Fruit fly (Drosophila melanogaster) whole organism, embryonic: ENCODE measurements around the gene PIG-S.

Source experiments
- Awh ChIP-seq: fragments of 200-800 bp; sonication (Bioruptor generic); IDR thresholded peaks from 2 replicates; pipeline ENCODE4, ENCODE4 v1.3.6; 2022; ENCODE audit warnings: missing biosample characterization, missing genetic modification characterization
- Bgb ChIP-seq: fragments of 200-800 bp; sonication (Bioruptor generic); IDR thresholded peaks from 2 replicates; pipeline ENCODE4 v1.3.6; 2022; ENCODE audit warnings: missing biosample characterization, missing genetic modification characterization; ENCODE audit not compliant: partially characterized antibody
- CG10979 ChIP-seq: fragments of 200-800 bp; sonication (Bioruptor generic); optimal IDR thresholded peaks from 2 replicates; lab custom pipeline; 2018; ENCODE audit warnings: missing biosample characterization, mild to moderate bottlenecking, missing genetic modification characterization, moderate library complexity
- CG13894 ChIP-seq: fragments of 200-800 bp; sonication (Bioruptor generic); optimal IDR thresholded peaks from 3 replicates; lab custom pipeline; 2018; ENCODE audit warnings: missing biosample characterization, mild to moderate bottlenecking, missing genetic modification characterization, moderate library complexity
- CG14710 ChIP-seq: fragments of 200-800 bp; sonication (Bioruptor generic); optimal IDR thresholded peaks from 3 replicates; lab custom pipeline; 2019; ENCODE audit warnings: missing biosample characterization, mild to moderate bottlenecking, missing genetic modification characterization, moderate library complexity
- CG15514 ChIP-seq: fragments of 200-800 bp; sonication (Bioruptor generic); optimal IDR thresholded peaks from 3 replicates; lab custom pipeline; 2017; ENCODE audit warnings: missing biosample characterization, missing genetic modification characterization, mild to moderate bottlenecking, moderate library complexity, missing genetic modification reagents
- CG1602 ChIP-seq: fragments of 200-800 bp; sonication (Bioruptor generic); optimal IDR thresholded peaks from 3 replicates; lab custom pipeline; 2016; ENCODE audit warnings: missing biosample characterization, missing genetic modification characterization
- CG1647 ChIP-seq: fragments of 200-800 bp; sonication (Bioruptor generic); optimal IDR thresholded peaks from 3 replicates; lab custom pipeline; 2016; ENCODE audit warnings: missing biosample characterization, missing genetic modification characterization
- CG2116 ChIP-seq: fragments of 200-800 bp; sonication (Bioruptor generic); optimal IDR thresholded peaks from 3 replicates; lab custom pipeline; 2018; ENCODE audit warnings: missing biosample characterization, mild to moderate bottlenecking, missing genetic modification characterization
- CG3065 ChIP-seq: fragments of 200-800 bp; sonication (Bioruptor generic); optimal IDR thresholded peaks from 2 replicates; lab custom pipeline; 2016; ENCODE audit warnings: missing biosample characterization, missing genetic modification characterization
- CG32532 ChIP-seq: fragments of 200-800 bp; sonication (Bioruptor generic); IDR thresholded peaks from 2 replicates; pipeline ENCODE4 v1.3.6; 2022; ENCODE audit warnings: missing biosample characterization, missing genetic modification characterization
- CG3407 ChIP-seq: fragments of 200-800 bp; sonication (Bioruptor generic); optimal IDR thresholded peaks from 2 replicates; lab custom pipeline; 2018; ENCODE audit warnings: missing biosample characterization, mild to moderate bottlenecking, missing genetic modification characterization
- CG34376 ChIP-seq: fragments of 200-800 bp; sonication (Bioruptor generic); optimal IDR thresholded peaks from 2 replicates; lab custom pipeline; 2018; ENCODE audit warnings: missing biosample characterization, mild to moderate bottlenecking, missing genetic modification characterization
- CG43689 ChIP-seq: fragments of 200-800 bp; sonication (Bioruptor generic); IDR thresholded peaks from 2 replicates; pipeline ENCODE4 v1.3.6; 2022; ENCODE audit warnings: missing biosample characterization, missing genetic modification characterization
- CG5180 ChIP-seq: fragments of 200-800 bp; sonication (Bioruptor generic); optimal IDR thresholded peaks from 3 replicates; lab custom pipeline; 2017; ENCODE audit warnings: missing biosample characterization, missing genetic modification characterization, mild to moderate bottlenecking, moderate library complexity, missing genetic modification reagents
- CG7372 ChIP-seq: fragments of 200-800 bp; sonication (Bioruptor generic); IDR thresholded peaks from 2 replicates; pipeline ENCODE4 v1.3.6; 2022; ENCODE audit warnings: missing biosample characterization, missing genetic modification characterization
- CG7556 ChIP-seq: fragments of 200-800 bp; sonication (Bioruptor generic); optimal IDR thresholded peaks from 2 replicates; lab custom pipeline; 2017; ENCODE audit warnings: missing biosample characterization, mild to moderate bottlenecking, missing genetic modification characterization
- CG7839 ChIP-seq: fragments of 200-800 bp; sonication (Bioruptor generic); optimal IDR thresholded peaks from 3 replicates; lab custom pipeline; 2018; ENCODE audit warnings: missing biosample characterization, mild to moderate bottlenecking, missing genetic modification characterization, moderate library complexity
- CG7928 ChIP-seq: fragments of 200-800 bp; sonication (Bioruptor generic); optimal IDR thresholded peaks from 2 replicates; lab custom pipeline; 2017; ENCODE audit warnings: missing biosample characterization, mild to moderate bottlenecking, missing genetic modification characterization
- CG7963 ChIP-seq: fragments of 200-800 bp; sonication (Bioruptor generic); IDR thresholded peaks from 3 replicates; pipeline ENCODE4 v1.3.6; 2022; ENCODE audit warnings: missing biosample characterization, missing genetic modification characterization; ENCODE audit not compliant: partially characterized antibody
- CoRest ChIP-seq: fragments of 200-800 bp; sonication (Bioruptor generic); optimal IDR thresholded peaks from 3 replicates; lab custom pipeline; 2018; ENCODE audit warnings: missing biosample characterization, mild to moderate bottlenecking, missing genetic modification characterization, moderate library complexity
- Dip2 ChIP-seq: fragments of 200-800 bp; sonication (Bioruptor generic); IDR thresholded peaks from 2 replicates; pipeline ENCODE4 v1.3.6; 2022; ENCODE audit warnings: missing biosample characterization, missing genetic modification characterization
- Dip3 ChIP-seq: fragments of 200-800 bp; sonication (Bioruptor generic); optimal IDR thresholded peaks from 3 replicates; lab custom pipeline; 2016; ENCODE audit warnings: missing biosample characterization, missing genetic modification characterization
- Drgx ChIP-seq: fragments of 200-800 bp; sonication (Bioruptor generic); IDR thresholded peaks from 2 replicates; pipeline ENCODE4 v1.3.6; 2022; ENCODE audit warnings: missing biosample characterization, missing genetic modification characterization
- E2f2 ChIP-seq: fragments of 200-800 bp; sonication (Bioruptor generic); IDR thresholded peaks from 2 replicates; pipeline ENCODE4 v1.3.6; 2022; ENCODE audit warnings: missing biosample characterization, missing genetic modification characterization
- Ets65A ChIP-seq: fragments of 200-800 bp; sonication (Bioruptor generic); peaks from one replicate; lab custom pipeline; 2016; ENCODE audit warnings: missing biosample characterization, missing genetic modification characterization
- H2.0 ChIP-seq: fragments of 200-800 bp; sonication (Bioruptor generic); IDR thresholded peaks from 2 replicates; pipeline ENCODE4 v1.3.6; 2022; ENCODE audit warnings: missing biosample characterization, missing genetic modification characterization
- Nf-YC ChIP-seq: fragments of 200-800 bp; optimal IDR thresholded peaks from 3 replicates; lab custom pipeline; 2019; ENCODE audit warnings: missing biosample characterization, mild to moderate bottlenecking, missing genetic modification characterization, moderate library complexity
- NfI ChIP-seq: fragments of 200-800 bp; sonication (Bioruptor generic); optimal IDR thresholded peaks from 3 replicates; lab custom pipeline; 2018; ENCODE audit warnings: missing biosample characterization, mild to moderate bottlenecking, missing genetic modification characterization, moderate library complexity
- Rfx ChIP-seq: fragments of 200-800 bp; sonication (Bioruptor generic); IDR thresholded peaks from 2 replicates; pipeline ENCODE4 v1.3.6; 2022; ENCODE audit warnings: missing biosample characterization, missing genetic modification characterization
- Usf ChIP-seq: fragments of 200-800 bp; sonication (Bioruptor generic); optimal IDR thresholded peaks from 2 replicates; lab custom pipeline; 2017; ENCODE audit warnings: missing genotype, missing biosample characterization, missing genetic modification characterization
- abd-A ChIP-seq: fragments of 200-800 bp; sonication (Bioruptor generic); optimal IDR thresholded peaks from 3 replicates; lab custom pipeline; 2019; ENCODE audit warnings: missing biosample characterization, mild to moderate bottlenecking, missing genetic modification characterization, moderate library complexity
- amos ChIP-seq: fragments of 200-800 bp; sonication (Bioruptor generic); IDR thresholded peaks from 2 replicates; pipeline ENCODE4 v1.3.6; 2022; ENCODE audit warnings: missing biosample characterization, missing genetic modification characterization; ENCODE audit not compliant: partially characterized antibody
- bbx ChIP-seq: fragments of 200-800 bp; sonication (Bioruptor generic); IDR thresholded peaks from 2 replicates; pipeline ENCODE4 v1.3.6; 2022; ENCODE audit warnings: missing biosample characterization, missing genetic modification characterization; ENCODE audit not compliant: partially characterized antibody
- bigmax ChIP-seq: fragments of 200-800 bp; sonication (Bioruptor generic); optimal IDR thresholded peaks from 2 replicates; lab custom pipeline; 2018; ENCODE audit warnings: missing biosample characterization, mild to moderate bottlenecking, missing genetic modification characterization
- bsh ChIP-seq, 2 experiments: fragments of 200-800 bp; sonication (Bioruptor generic); optimal IDR thresholded peaks; 2 replicates each; lab custom pipeline; 2017 to 2018; ENCODE audit warnings: mild to moderate bottlenecking in 2 of 2, missing biosample characterization in 2 of 2, missing genetic modification characterization in 2 of 2, moderate library complexity in 1 of 2
- cad ChIP-seq: fragments of >200 bp; optimal IDR thresholded peaks from 2 replicates; lab custom pipeline; 2017; ENCODE audit warnings: missing biosample characterization, missing genetic modification characterization
- cwo ChIP-seq: fragments of 200-800 bp; sonication (Bioruptor generic); optimal IDR thresholded peaks from 3 replicates; lab custom pipeline; 2017; ENCODE audit warnings: missing biosample characterization, missing genetic modification characterization, mild to moderate bottlenecking, moderate library complexity, missing genetic modification reagents
- fd96Cb ChIP-seq: fragments of 200-800 bp; sonication (Bioruptor generic); optimal IDR thresholded peaks from 2 replicates; lab custom pipeline; 2018; ENCODE audit warnings: missing biosample characterization, mild to moderate bottlenecking, missing genetic modification characterization, moderate library complexity
- gfzf ChIP-seq: fragments of 200-800 bp; sonication (Bioruptor generic); optimal IDR thresholded peaks from 2 replicates; lab custom pipeline; 2016; ENCODE audit warnings: missing biosample characterization, mild to moderate bottlenecking, missing genetic modification characterization, moderate library complexity
- nau ChIP-seq: fragments of 200-800 bp; sonication (Bioruptor generic); optimal IDR thresholded peaks from 3 replicates; lab custom pipeline; 2017; ENCODE audit warnings: missing biosample characterization, mild to moderate bottlenecking, missing genetic modification characterization, missing genetic modification reagents
- nmo ChIP-seq: fragments of 200-800 bp; sonication (Bioruptor generic); optimal IDR thresholded peaks from 2 replicates; lab custom pipeline; 2018; ENCODE audit warnings: missing biosample characterization, mild to moderate bottlenecking, missing genetic modification characterization, moderate library complexity
- nom ChIP-seq: fragments of 200-800 bp; sonication (Bioruptor generic); optimal IDR thresholded peaks from 2 replicates; lab custom pipeline; 2017; ENCODE audit warnings: missing biosample characterization, missing genetic modification characterization, mild to moderate bottlenecking, moderate library complexity, missing genetic modification reagents
- pfk ChIP-seq: fragments of 200-800 bp; sonication (Bioruptor generic); optimal IDR thresholded peaks from 2 replicates; lab custom pipeline; 2018; ENCODE audit warnings: missing biosample characterization, mild to moderate bottlenecking, missing genetic modification characterization, moderate library complexity
- pho ChIP-seq: fragments of 200-800 bp; sonication (Bioruptor generic); optimal IDR thresholded peaks from 2 replicates; lab custom pipeline; 2016; ENCODE audit warnings: missing biosample characterization, missing genetic modification characterization
- sisA ChIP-seq: fragments of 200-800 bp; sonication (Bioruptor generic); IDR thresholded peaks from 2 replicates; pipeline ENCODE4 v1.3.6; 2022; ENCODE audit warnings: missing biosample characterization, missing genetic modification characterization
- sug ChIP-seq: fragments of 200-800 bp; optimal IDR thresholded peaks from 2 replicates; lab custom pipeline; 2019; ENCODE audit warnings: missing biosample characterization, mild to moderate bottlenecking, missing genetic modification characterization, moderate library complexity
- unc-4 ChIP-seq: fragments of 200-800 bp; sonication (Bioruptor generic); IDR thresholded peaks from 2 replicates; pipeline ENCODE4 v1.3.6; 2022; ENCODE audit warnings: missing biosample characterization, missing genetic modification characterization; ENCODE audit not compliant: partially characterized antibody
- z ChIP-seq: fragments of 200-800 bp; sonication (Bioruptor generic); IDR thresholded peaks from 3 replicates; pipeline ENCODE4 v1.3.6; 2022; ENCODE audit warnings: missing biosample characterization, missing genetic modification characterization
- zfh1 ChIP-seq: fragments of 200-800 bp; sonication (Bioruptor generic); IDR thresholded peaks from 3 replicates; pipeline ENCODE4 v1.3.6; 2022; ENCODE audit warnings: missing biosample characterization, missing genetic modification characterization

PIG-S gene

DNA sequence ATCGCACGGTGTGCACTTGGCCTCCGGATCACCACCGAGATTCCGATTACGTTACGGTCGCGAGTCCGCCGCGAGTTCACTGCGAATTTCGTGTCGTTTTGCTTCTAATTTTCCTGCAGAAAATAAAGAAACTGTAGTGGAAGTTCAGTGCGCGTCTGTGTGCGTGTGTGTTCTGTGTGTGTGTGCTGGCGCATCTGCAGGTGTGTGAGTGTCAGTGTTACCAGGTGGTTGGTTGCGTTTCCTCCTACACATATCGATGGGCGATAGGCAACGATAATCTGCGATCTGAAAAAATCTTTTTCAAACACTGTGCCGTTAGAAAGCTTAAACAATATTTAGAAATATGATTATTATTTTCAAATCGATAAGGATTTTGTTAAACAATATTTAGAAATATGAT lies 20.4 kb upstream of the PIG-S start, which contains the start of gene Osbp (continued):
- peak; percentile 71 for TF ChIP-seq CG2116 (GFP tag; lab: Kevin White, UChicago)
- peak; percentile 58 for TF ChIP-seq CoRest (tag; lab: Kevin White, UChicago)
- peak; percentile 93 for TF ChIP-seq Nf-YC (tag; lab: Kevin White, UChicago)
- peak; percentile 16 for TF ChIP-seq nmo (GFP tag; lab: Kevin White, UChicago)
- peak; percentile 79 for TF ChIP-seq gfzf (GFP tag; lab: Kevin White, UChicago)
- no peak for TF ChIP-seq CG32532
- TF ChIP-seq bsh (GFP tag; optimal IDR thresholded peaks at IDR 0.05; lab: Kevin White, UChicago): no peak
- TF ChIP-seq CG43689: no peak
- TF ChIP-seq H2.0 (GFP tag; lab: Robert Waterston, UW): no peak
- TF ChIP-seq CG7556 (GFP tag; lab: Kevin White, UChicago): no peak
- peak; percentile 71 for TF ChIP-seq CG15514 (GFP tag; lab: Kevin White, UChicago)
- TF ChIP-seq unc-4 (GFP tag; lab: Robert Waterston, UW): peak; percentile 45
- TF ChIP-seq pho (GFP tag; lab: Kevin White, UChicago): no peak
- peak; percentile 77 for TF ChIP-seq Bgb (GFP tag; lab: Robert Waterston, UW)
- no peak for TF ChIP-seq Dip3 (GFP tag; lab: Kevin White, UChicago)
- peak; percentile 40 for TF ChIP-seq CG14710
- TF ChIP-seq CG13894 (tag; lab: Kevin White, UChicago): no peak
- TF ChIP-seq zfh1: 0 out of 3 replicates have a peak, but pooled peaks have one; percentile 15
- TF ChIP-seq NfI (GFP tag; lab: Kevin White, UChicago): peak; percentile 32
- no peak for TF ChIP-seq CG1602
- no peak for TF ChIP-seq CG5180
- TF ChIP-seq pfk: no peak
- peak; percentile 70 for TF ChIP-seq amos (GFP tag; lab: Robert Waterston, UW)
- TF ChIP-seq cad: no peak
- peak; percentile 88 for TF ChIP-seq E2f2
- no peak for TF ChIP-seq CG10979
- peak; percentile 72 for TF ChIP-seq bbx

DNA sequence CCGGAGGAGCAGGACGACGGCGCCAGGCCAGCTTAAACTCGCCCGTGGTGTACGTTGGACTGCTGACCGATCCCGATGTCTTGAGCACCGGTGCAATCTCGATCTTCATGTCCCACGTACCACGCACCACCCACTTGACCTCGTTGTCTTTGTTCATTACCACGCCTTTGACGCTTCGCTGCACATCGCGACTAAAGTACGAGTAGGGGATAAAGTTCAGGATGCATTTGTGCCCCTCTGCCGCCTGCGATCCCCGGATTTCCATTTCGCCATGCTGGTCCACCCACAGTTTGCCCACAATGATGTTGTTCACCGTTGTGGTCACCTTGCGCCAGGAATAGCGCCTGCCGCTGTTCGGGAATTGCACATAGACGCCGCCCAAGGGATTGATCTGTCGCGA lies 18.1 kb upstream of the PIG-S start:
- TF ChIP-seq nom (GFP tag; lab: Kevin White, UChicago) (peak; percentile 85), CG7963 (no peak), CG3407 (GFP tag; lab: Kevin White, UChicago) (no peak), Dip2 (no peak), fd96Cb (no peak), Ets65A (GFP tag; lab: Kevin White, UChicago) (peak; percentile 54)

DNA sequence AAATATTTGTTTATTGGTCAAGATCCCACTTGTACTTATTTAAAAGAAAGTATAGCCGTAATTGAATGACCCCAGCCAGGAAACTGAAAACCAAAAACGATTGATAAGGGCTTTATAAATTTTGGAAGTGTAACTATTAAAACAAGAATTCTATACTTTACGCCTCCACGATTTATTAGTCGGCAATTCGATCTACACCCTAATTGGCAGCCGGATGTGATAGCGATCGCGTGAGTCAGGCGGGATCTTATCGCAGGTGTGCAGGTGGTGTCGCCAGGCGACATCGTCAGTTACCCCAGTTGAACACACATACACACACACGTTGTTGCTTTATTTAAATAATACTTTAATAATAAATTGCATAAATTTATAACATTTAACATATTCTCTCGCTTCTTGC lies 16.9 kb upstream of the PIG-S start:
- TF ChIP-seq sug (peak; percentile 28), Awh (GFP tag; lab: Robert Waterston, UW) (no peak), sisA (GFP tag; lab: Robert Waterston, UW) (no peak), nau (no peak), CG7372 (no peak), Drgx (GFP tag; lab: Robert Waterston, UW) (no peak), bigmax (no peak), CG13894 (tag; lab: Kevin White, UChicago) (no peak), CG7839 (tag; lab: Kevin White, UChicago) (no peak), Rfx (GFP tag; lab: Robert Waterston, UW) (no peak), CG7928 (GFP tag; lab: Kevin White, UChicago) (no peak), z (GFP tag; lab: Robert Waterston, UW) (no peak), CG14710 (no peak), abd-A (tag; lab: Kevin White, UChicago) (no peak), cwo (GFP tag; lab: Kevin White, UChicago) (peak; percentile 22), CG34376 (GFP tag; lab: Kevin White, UChicago) (peak; percentile 13), CG1647 (GFP tag; lab: Kevin White, UChicago) (no peak), CG3065 (GFP tag; lab: Kevin White, UChicago) (no peak), Usf (GFP tag; lab: Kevin White, UChicago) (no peak)
